In the genomic region with DNA sequence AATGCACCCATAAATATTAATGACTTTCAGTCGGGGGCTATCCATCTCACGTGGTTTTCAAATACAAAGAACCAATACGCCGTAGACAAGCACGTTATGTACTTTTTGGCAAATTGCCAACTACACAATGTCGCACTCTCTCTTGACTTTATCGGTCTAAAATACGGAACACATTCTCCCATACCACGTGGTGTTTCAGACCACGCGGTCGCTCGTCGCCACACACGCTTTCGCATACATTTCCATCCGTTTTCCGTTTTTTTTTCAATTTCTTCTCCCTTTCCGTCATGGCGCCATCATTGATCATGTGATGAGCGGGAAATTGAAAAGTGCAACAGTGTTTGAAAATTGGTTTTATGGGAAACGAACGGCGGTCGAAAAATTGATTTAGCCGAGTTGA, we compare ENCODE assay signal across 7 worm cellular contexts.
TF ChIP-seq lines count a peak whose summit lies in the region.

No protein-coding gene starts in this region.

TF ChIP-seq in whole organism, L1 larva, 84 proteins besides CTCF, POLR2A, EP300 and RAD21 (continues in another document):
- TF ChIP-seq zip-4 (GFP tag; optimal IDR thresholded peaks at IDR 0.05; lab: Kevin White, UChicago) (peak; percentile 6), nhr-19 (GFP tag; conservative IDR thresholded peaks at IDR 0.05; lab: Robert Waterston, UW) (peak; percentile 91), fkh-8 (tag; optimal IDR thresholded peaks at IDR 0.05; lab: Kevin White, UChicago) (peak; percentile 72), elt-3 (tag; optimal IDR thresholded peaks at IDR 0.05; lab: Kevin White, UChicago) (peak in 2 of 6 experiments; percentile 92), pqm-1 (tag; optimal IDR thresholded peaks at IDR 0.05; lab: Kevin White, UChicago) (no peak), nhr-85 (tag; lab: Kevin White, UChicago) (peak; percentile 99), hpl-2 (GFP tag; optimal IDR thresholded peaks at IDR 0.05; lab: Kevin White, UChicago) (peak; percentile 63), irx-1 (tag; optimal IDR thresholded peaks at IDR 0.05; lab: Kevin White, UChicago) (peak; percentile 88), nhr-84 (tag; optimal IDR thresholded peaks at IDR 0.05; lab: Kevin White, UChicago) (no peak), hlh-17 (GFP tag; optimal IDR thresholded peaks at IDR 0.05; lab: Kevin White, UChicago; ENCODE audit: borderline replicate concordance) (no peak), tbx-2 (tag; optimal IDR thresholded peaks at IDR 0.05; lab: Kevin White, UChicago) (peak; percentile 91), Y116A8C.19 (tag; optimal IDR thresholded peaks at IDR 0.05; lab: Kevin White, UChicago; ENCODE audit: borderline replicate concordance) (no peak)

TF ChIP-seq in whole organism, L2 larva, 48 proteins besides CTCF, POLR2A, EP300 and RAD21 (continues in another document):
- TF ChIP-seq ceh-16 (tag; optimal IDR thresholded peaks at IDR 0.05; lab: Kevin White, UChicago): peak; percentile 50
- no peak for TF ChIP-seq lin-39 (tag; optimal IDR thresholded peaks at IDR 0.05; lab: Kevin White, UChicago)
- TF ChIP-seq dmd-4 (tag; optimal IDR thresholded peaks at IDR 0.05; lab: Kevin White, UChicago): no peak
- peak; percentile 42 for TF ChIP-seq lin-13 (GFP tag; optimal IDR thresholded peaks at IDR 0.05; lab: Kevin White, UChicago)
- TF ChIP-seq ztf-4 (tag; optimal IDR thresholded peaks at IDR 0.05; lab: Kevin White, UChicago): peak; percentile 89
- peak; percentile 63 for TF ChIP-seq fos-1 (tag; optimal IDR thresholded peaks at IDR 0.05; lab: Kevin White, UChicago)
- TF ChIP-seq nhr-11 (tag; optimal IDR thresholded peaks at IDR 0.05; lab: Kevin White, UChicago): no peak
- peak; percentile 97 for TF ChIP-seq sma-3 (GFP tag; optimal IDR thresholded peaks at IDR 0.05; lab: Kevin White, UChicago)
- peak; percentile 91 for TF ChIP-seq C34F6.9 (tag; optimal IDR thresholded peaks at IDR 0.05; lab: Kevin White, UChicago)
- TF ChIP-seq sma-9 (GFP tag; optimal IDR thresholded peaks at IDR 0.05; lab: Kevin White, UChicago): peak; percentile 99
- TF ChIP-seq sma-9 (tag; optimal IDR thresholded peaks at IDR 0.05; lab: Kevin White, UChicago): peak; percentile 55
- peak; percentile 93 for TF ChIP-seq crh-2 (tag; optimal IDR thresholded peaks at IDR 0.05; lab: Kevin White, UChicago)
- TF ChIP-seq gmeb-1 (tag; optimal IDR thresholded peaks at IDR 0.05; lab: Kevin White, UChicago): peak; percentile 71

TF ChIP-seq in whole organism, L3 larva, 47 proteins besides CTCF, POLR2A, EP300 and RAD21 (continues in another document):
- TF ChIP-seq egl-5 (tag; optimal IDR thresholded peaks at IDR 0.05; lab: Kevin White, UChicago) (peak; percentile 87), nhr-76 (tag; optimal IDR thresholded peaks at IDR 0.05; lab: Kevin White, UChicago) (no peak), ama-1 (optimal IDR thresholded peaks at IDR 0.05; lab: Kevin White, UChicago) (peak; percentile 45), snpc-4 (tag; optimal IDR thresholded peaks at IDR 0.05; lab: Kevin White, UChicago) (peak; percentile 59), lin-15B (tag; optimal IDR thresholded peaks at IDR 0.05; lab: Kevin White, UChicago) (peak; percentile 59), nhr-11 (tag; optimal IDR thresholded peaks at IDR 0.05; lab: Kevin White, UChicago) (no peak), fkh-10 (GFP tag; optimal IDR thresholded peaks at IDR 0.05; lab: Kevin White, UChicago) (no peak), nhr-12 (tag; optimal IDR thresholded peaks at IDR 0.05; lab: Kevin White, UChicago) (no peak), nhr-237 (tag; optimal IDR thresholded peaks at IDR 0.05; lab: Kevin White, UChicago) (no peak), R02D3.7 (tag; optimal IDR thresholded peaks at IDR 0.05; lab: Kevin White, UChicago) (peak; percentile 10), egl-27 (tag; optimal IDR thresholded peaks at IDR 0.05; lab: Kevin White, UChicago) (no peak), unc-62 (GFP tag; optimal IDR thresholded peaks at IDR 0.05; lab: Kevin White, UChicago) (no peak), hmg-11 (tag; optimal IDR thresholded peaks at IDR 0.05; lab: Kevin White, UChicago) (no peak)

TF ChIP-seq in whole organism, L4 larva, 104 proteins besides CTCF, POLR2A, EP300 and RAD21 (continues in another document):
- TF ChIP-seq ctbp-1 (GFP tag; IDR thresholded peaks at IDR 0.05; lab: Robert Waterston, UW) (peak; percentile 71), hlh-30 (tag; optimal IDR thresholded peaks at IDR 0.05; lab: Kevin White, UChicago; ENCODE audit: insufficient read depth) (peak; percentile 99), nhr-42 (GFP tag; IDR thresholded peaks at IDR 0.05; lab: Robert Waterston, UW) (0 out of 2 replicates have a peak, but pooled peaks have one; percentile 59), duxl-1 (tag; optimal IDR thresholded peaks at IDR 0.05; lab: Kevin White, UChicago; ENCODE audit: poor library complexity) (peak; percentile 20), saeg-2 (GFP tag; IDR thresholded peaks at IDR 0.05; lab: Robert Waterston, UW) (peak; percentile 93), fos-1 (tag; optimal IDR thresholded peaks at IDR 0.05; lab: Kevin White, UChicago) (peak; percentile 69), lin-1 (GFP tag; IDR thresholded peaks at IDR 0.05; lab: Robert Waterston, UW) (peak; percentile 93), mxl-2 (GFP tag; conservative IDR thresholded peaks at IDR 0.05; lab: Robert Waterston, UW) (no peak; the same call in 1 of the 2 replicates), ztf-11 (tag; optimal IDR thresholded peaks at IDR 0.05; lab: Kevin White, UChicago) (no peak), jun-1 (tag; optimal IDR thresholded peaks at IDR 0.05; lab: Kevin White, UChicago) (peak; percentile 71), lir-3 (tag; optimal IDR thresholded peaks at IDR 0.05; lab: Kevin White, UChicago) (no peak), zip-2 (tag; optimal IDR thresholded peaks at IDR 0.05; lab: Kevin White, UChicago) (no peak)

TF ChIP-seq in whole organism, late embryonic, 69 proteins besides CTCF, POLR2A, EP300 and RAD21:
- TF ChIP-seq dmd-4 (tag; optimal IDR thresholded peaks at IDR 0.05; lab: Kevin White, UChicago; ENCODE audit: borderline replicate concordance): no peak
- peak; percentile 87 for TF ChIP-seq hlh-30 (tag; optimal IDR thresholded peaks at IDR 0.05; lab: Kevin White, UChicago; ENCODE audit: insufficient read depth)

TF ChIP-seq in whole organism, midembryonic, 9 proteins besides CTCF, POLR2A, EP300 and RAD21:
- TF ChIP-seq tab-1 (GFP tag; IDR thresholded peaks at IDR 0.05; lab: Robert Waterston, UW): no peak
- no peak for TF ChIP-seq flt-1 (GFP tag; IDR thresholded peaks at IDR 0.05; lab: Robert Waterston, UW)
- TF ChIP-seq T22C8.4 (GFP tag; IDR thresholded peaks at IDR 0.05; lab: Robert Waterston, UW): no peak
- no peak for TF ChIP-seq ztf-23 (GFP tag; IDR thresholded peaks at IDR 0.05; lab: Robert Waterston, UW)
- 0 out of 2 replicates have a peak, but pooled peaks have one; percentile 48 for TF ChIP-seq klf-2 (GFP tag; conservative IDR thresholded peaks at IDR 0.05; lab: Robert Waterston, UW)
- TF ChIP-seq med-1 (GFP tag; optimal IDR thresholded peaks at IDR 0.05; lab: Kevin White, UChicago; ENCODE audit: insufficient read depth): no peak

TF ChIP-seq in whole organism, young adult, 124 proteins besides CTCF, POLR2A, EP300 and RAD21 (continues in another document):
- TF ChIP-seq akir-1 (GFP tag; optimal IDR thresholded peaks at IDR 0.05; lab: Kevin White, UChicago) (no peak), aptf-3 (GFP tag; IDR thresholded peaks at IDR 0.05; lab: Robert Waterston, UW) (no peak), B0035.1 (tag; optimal IDR thresholded peaks at IDR 0.05; lab: Kevin White, UChicago) (no peak), ceh-40 (GFP tag; IDR thresholded peaks at IDR 0.05; lab: Robert Waterston, UW) (no peak), ccch-3 (GFP tag; optimal IDR thresholded peaks at IDR 0.05; lab: Kevin White, UChicago) (no peak), cebp-2 (GFP tag; IDR thresholded peaks at IDR 0.05; lab: Robert Waterston, UW) (no peak), nfya-2 (GFP tag; IDR thresholded peaks at IDR 0.05; lab: Robert Waterston, UW) (no peak), T07F8.4 (tag; optimal IDR thresholded peaks at IDR 0.05; lab: Kevin White, UChicago) (no peak), hlh-12 (tag; optimal IDR thresholded peaks at IDR 0.05; lab: Kevin White, UChicago) (no peak), attf-5 (GFP tag; optimal IDR thresholded peaks at IDR 0.05; lab: Kevin White, UChicago) (peak; percentile 78), mxl-1 (tag; optimal IDR thresholded peaks at IDR 0.05; lab: Kevin White, UChicago) (no peak), athp-1 (tag; optimal IDR thresholded peaks at IDR 0.05; lab: Kevin White, UChicago) (peak; percentile 48), ekl-4 (GFP tag; IDR thresholded peaks at IDR 0.05; lab: Robert Waterston, UW) (peak; percentile 66), lin-26 (GFP tag; IDR thresholded peaks at IDR 0.05; lab: Robert Waterston, UW) (peak; percentile 79), F10E7.11 (tag; optimal IDR thresholded peaks at IDR 0.05; lab: Kevin White, UChicago) (no peak), ztf-3 (GFP tag; optimal IDR thresholded peaks at IDR 0.05; lab: Kevin White, UChicago) (peak; percentile 79), ceh-58 (GFP tag; IDR thresholded peaks at IDR 0.05; lab: Robert Waterston, UW) (no peak), Y95B8A.8 (GFP tag; IDR thresholded peaks at IDR 0.05; lab: Robert Waterston, UW) (peak; percentile 76), ets-4 (GFP tag; optimal IDR thresholded peaks at IDR 0.05; lab: Kevin White, UChicago) (no peak), xnd-1 (tag; optimal IDR thresholded peaks at IDR 0.05; lab: Kevin White, UChicago) (no peak), lag-1 (GFP tag; IDR thresholded peaks at IDR 0.05; lab: Robert Waterston, UW) (no peak), atf-7 (tag; optimal IDR thresholded peaks at IDR 0.05; lab: Kevin White, UChicago) (peak; percentile 84), T26A5.8 (tag; optimal IDR thresholded peaks at IDR 0.05; lab: Kevin White, UChicago) (no peak), lin-35 (GFP tag; optimal IDR thresholded peaks at IDR 0.05; lab: Kevin White, UChicago) (peak in 1 of 3 experiments; percentile 64), hmg-20 (GFP tag; IDR thresholded peaks at IDR 0.05; lab: Robert Waterston, UW) (no peak), Y53G8AR.9 (GFP tag; conservative IDR thresholded peaks at IDR 0.05; lab: Robert Waterston, UW) (peak; percentile 84), F57C9.4 (tag; optimal IDR thresholded peaks at IDR 0.05; lab: Kevin White, UChicago) (no peak), ztf-28 (GFP tag; IDR thresholded peaks at IDR 0.05; lab: Robert Waterston, UW) (no peak), ZK185.1 (tag; optimal IDR thresholded peaks at IDR 0.05; lab: Kevin White, UChicago; ENCODE audit: poor library complexity, severe bottlenecking) (peak; percentile 67), ztf-22 (GFP tag; optimal IDR thresholded peaks at IDR 0.05; lab: Kevin White, UChicago) (peak; percentile 96), nhr-120 (GFP tag; IDR thresholded peaks at IDR 0.05; lab: Robert Waterston, UW) (no peak), ztf-6 (GFP tag; IDR thresholded peaks at IDR 0.05; lab: Robert Waterston, UW) (peak; percentile 67; the same call in 1 of the 2 replicates), D2030.7 (GFP tag; IDR thresholded peaks at IDR 0.05; lab: Robert Waterston, UW) (no peak), him-1 (tag; optimal IDR thresholded peaks at IDR 0.05; lab: Kevin White, UChicago) (no peak)
